Worm (Caenorhabditis elegans) whole organism, dauer: ENCODE results near the gene T05B9.1.

Experiments
- unc-62 ChIP-seq: sonication (generic microtip); optimal IDR thresholded peaks from 2 replicates; lab custom pipeline; 2017; ENCODE audit warnings: missing biosample characterization, missing genetic modification reagents, missing genetic modification characterization

T05B9.1 gene

ce11 chrII:11281666-11282065, 20.7 kb upstream of the T05B9.1 start, which contains the start of gene unc-130:
Gene unc-130, plus strand, starts transcription at chrII:11281966.
- no peak for TF ChIP-seq unc-62

- TF ChIP-seq unc-62 = no peak
Measured at ce11 chrII:11281177-11281576, 20.2 kb upstream of the T05B9.1 start.

ce11 chrII:11279971-11280370, 19.0 kb upstream of the T05B9.1 start:
- TF ChIP-seq unc-62 = no peak

ce11 chrII:11276879-11277278, 15.9 kb upstream of the T05B9.1 start:
- no peak for TF ChIP-seq unc-62

- no peak for TF ChIP-seq unc-62
Measured at ce11 chrII:11275484-11275883, 14.5 kb upstream of the T05B9.1 start.

ce11 chrII:11274876-11275275, 13.9 kb upstream of the T05B9.1 start:
- no peak for TF ChIP-seq unc-62

ce11 chrII:11270829-11271228, 9.8 kb upstream of the T05B9.1 start:
- no peak for TF ChIP-seq unc-62

- no peak for TF ChIP-seq unc-62
Measured at ce11 chrII:11268822-11269221, 7.8 kb upstream of the T05B9.1 start, which contains the start of gene cut-1. Gene cut-1, plus strand, starts transcription at chrII:11269122.

- no peak for TF ChIP-seq unc-62
Measured at ce11 chrII:11259766-11260165, 1.2 kb downstream of the T05B9.1 start.

ce11 chrII:11255536-11255935, 5.5 kb downstream of the T05B9.1 start, which contains the start of gene T05B9.2:
Gene T05B9.2, plus strand, starts transcription at chrII:11255836.
- no peak for TF ChIP-seq unc-62

- no peak for TF ChIP-seq unc-62
Measured at ce11 chrII:11247414-11247813, 13.6 kb downstream of the T05B9.1 start, which contains the start of gene T06D8.10. Gene T06D8.10, minus strand, starts transcription at chrII:11247514.

ce11 chrII:11246506-11246905, 14.5 kb downstream of the T05B9.1 start:
- no peak for TF ChIP-seq unc-62

- TF ChIP-seq unc-62 = no peak
Measured at ce11 chrII:11242918-11243317, 18.1 kb downstream of the T05B9.1 start.

- TF ChIP-seq unc-62 = no peak
Measured at ce11 chrII:11241497-11241896, 19.5 kb downstream of the T05B9.1 start.

- TF ChIP-seq unc-62 = no peak
Measured at ce11 chrII:11240963-11241362, 20.0 kb downstream of the T05B9.1 start.

- TF ChIP-seq unc-62 = no peak
Measured at ce11 chrII:11240214-11240613, 20.8 kb downstream of the T05B9.1 start.

ce11 chrII:11238869-11239647, 21.9 kb downstream of the T05B9.1 start, which contains the start of the genes rpn-9 and T06D8.9:
Gene rpn-9, minus strand, starts transcription at chrII:11238919.
Gene T06D8.9, plus strand, starts transcription at chrII:11239597.
- no peak for TF ChIP-seq unc-62

- no peak for TF ChIP-seq unc-62
Measured at ce11 chrII:11237099-11237498, 23.9 kb downstream of the T05B9.1 start, which contains the start of gene fndc-1. Gene fndc-1, minus strand, starts transcription at chrII:11237325.
